Fruit fly (Drosophila melanogaster) Kc167 (cell line): Measurements from ENCODE around the gene mu2.

ENCODE experiments used
- Myc ChIP-seq: fragments of >200 bp; optimal IDR thresholded peaks from 2 replicates; lab custom pipeline; 2017; ENCODE audit warnings: missing external identifiers
- Sin3A ChIP-seq: fragments of >200 bp; optimal IDR thresholded peaks from 2 replicates; lab custom pipeline; 2018; ENCODE audit warnings: missing external identifiers
- h ChIP-seq: fragments of >200 bp; optimal IDR thresholded peaks from 3 replicates; lab custom pipeline; 2018; ENCODE audit warnings: missing external identifiers
- insv ChIP-seq: fragments of >200 bp; optimal IDR thresholded peaks from 3 replicates; lab custom pipeline; 2018; ENCODE audit warnings: missing external identifiers
- psq ChIP-seq: fragments of >200 bp; optimal IDR thresholded peaks from 2 replicates; lab custom pipeline; 2017; ENCODE audit warnings: missing external identifiers
- ttk ChIP-seq: sonication (Bioruptor generic); optimal IDR thresholded peaks from 2 replicates; lab custom pipeline; 2017; ENCODE audit warnings: missing external identifiers

The mu2 gene

dm6 chr3L:1962964-1963363 lies 15.7 kb upstream of the mu2 start, which contains the start of gene SCOT:
Gene SCOT (plus strand): TSS chr3L:1963143.
- TF ChIP-seq insv (lab: Kevin White, UChicago) (no peak), psq (lab: Kevin White, UChicago) (no peak), ttk (no peak), Myc (lab: Kevin White, UChicago) (no peak), Sin3A (lab: Kevin White, UChicago) (no peak), h (lab: Kevin White, UChicago) (no peak)

dm6 chr3L:1940843-1941418 lies 6.3 kb downstream of the mu2 start, which contains the start of gene Mfap1:
Gene Mfap1 (plus strand): TSS chr3L:1941068.
- TF ChIP-seq psq (lab: Kevin White, UChicago) (no peak), h (lab: Kevin White, UChicago) (no peak), Sin3A (lab: Kevin White, UChicago) (no peak), ttk (no peak), insv (lab: Kevin White, UChicago) (no peak), Myc (lab: Kevin White, UChicago) (no peak)

dm6 chr3L:1939983-1940504 lies 7.2 kb downstream of the mu2 start:
- TF ChIP-seq insv (lab: Kevin White, UChicago) (no peak), h (lab: Kevin White, UChicago) (no peak), Sin3A (lab: Kevin White, UChicago) (no peak), psq (lab: Kevin White, UChicago) (no peak), ttk (no peak), Myc (lab: Kevin White, UChicago) (no peak)

- no peak for TF ChIP-seq psq (lab: Kevin White, UChicago)
- no peak for TF ChIP-seq Myc (lab: Kevin White, UChicago)
- TF ChIP-seq Sin3A (lab: Kevin White, UChicago), result no peak
- TF ChIP-seq h (lab: Kevin White, UChicago), result no peak
- TF ChIP-seq ttk, result no peak
- TF ChIP-seq insv (lab: Kevin White, UChicago), result no peak
These were observed 8.5 kb downstream of the mu2 start, which contains the start of the genes CG46523 and CG5687 for dm6 chr3L:1938767-1939166. Gene CG46523 (minus strand): TSS chr3L:1939103. Gene CG5687 (minus strand): TSS chr3L:1939103.

dm6 chr3L:1937469-1937868 lies 9.8 kb downstream of the mu2 start:
- TF ChIP-seq insv (lab: Kevin White, UChicago) (no peak), psq (lab: Kevin White, UChicago) (no peak), Sin3A (lab: Kevin White, UChicago) (no peak), ttk (no peak), h (lab: Kevin White, UChicago) (no peak), Myc (lab: Kevin White, UChicago) (no peak)

dm6 chr3L:1928959-1929358 lies 18.3 kb downstream of the mu2 start:
- TF ChIP-seq Myc (lab: Kevin White, UChicago), result no peak
- TF ChIP-seq Sin3A (lab: Kevin White, UChicago), result no peak
- no peak for TF ChIP-seq ttk
- TF ChIP-seq h (lab: Kevin White, UChicago), result no peak
- no peak for TF ChIP-seq psq (lab: Kevin White, UChicago)
- TF ChIP-seq insv (lab: Kevin White, UChicago), result no peak

- TF ChIP-seq Sin3A (lab: Kevin White, UChicago) (no peak), h (lab: Kevin White, UChicago) (no peak), psq (lab: Kevin White, UChicago) (no peak), ttk (no peak), insv (lab: Kevin White, UChicago) (no peak), Myc (lab: Kevin White, UChicago) (no peak)
These were observed 26.3 kb downstream of the mu2 start, which contains the start of gene Dbx for dm6 chr3L:1920943-1921342. Gene Dbx (plus strand): TSS chr3L:1921307.

dm6 chr3L:1920051-1920450 lies 27.2 kb downstream of the mu2 start:
- TF ChIP-seq Sin3A (lab: Kevin White, UChicago), result no peak
- TF ChIP-seq ttk, result no peak
- no peak for TF ChIP-seq Myc (lab: Kevin White, UChicago)
- no peak for TF ChIP-seq psq (lab: Kevin White, UChicago)
- no peak for TF ChIP-seq insv (lab: Kevin White, UChicago)
- TF ChIP-seq h (lab: Kevin White, UChicago), result no peak

dm6 chr3L:1916617-1917016 lies 30.7 kb downstream of the mu2 start:
- TF ChIP-seq ttk (no peak), h (lab: Kevin White, UChicago) (no peak), Myc (lab: Kevin White, UChicago) (no peak), insv (lab: Kevin White, UChicago) (no peak), Sin3A (lab: Kevin White, UChicago) (no peak), psq (lab: Kevin White, UChicago) (no peak)

- TF ChIP-seq h (lab: Kevin White, UChicago) (no peak), Myc (lab: Kevin White, UChicago) (no peak), ttk (no peak), Sin3A (lab: Kevin White, UChicago) (no peak), insv (lab: Kevin White, UChicago) (no peak)
These were observed 32.6 kb downstream of the mu2 start for dm6 chr3L:1914668-1915067.

dm6 chr3L:1910107-1910506 lies 37.2 kb downstream of the mu2 start, which contains the start of gene dsb:
Gene dsb (minus strand): TSS chr3L:1910197.
- TF ChIP-seq Sin3A (lab: Kevin White, UChicago) (no peak), ttk (no peak), psq (lab: Kevin White, UChicago) (no peak), h (lab: Kevin White, UChicago) (no peak), insv (lab: Kevin White, UChicago) (no peak), Myc (lab: Kevin White, UChicago) (no peak)

- no peak for TF ChIP-seq psq (lab: Kevin White, UChicago)
These were observed 38.3 kb downstream of the mu2 start for dm6 chr3L:1909000-1909399.
